Fruit fly (Drosophila melanogaster) whole organism, embryonic: Measurements from ENCODE around the gene lute.
A peak's percentile ranks its signal among the peaks of the same experiment; 100 is the strongest.

ENCODE experiments used
- B-H1 ChIP-seq: fragments of 200-800 bp; sonication (Bioruptor generic); IDR thresholded peaks from 3 replicates; pipeline ENCODE4 v1.3.6; 2022; ENCODE audit warnings: missing biosample characterization, missing genetic modification characterization
- CG10209 ChIP-seq: fragments of 200-800 bp; sonication (Bioruptor generic); optimal IDR thresholded peaks from 3 replicates; lab custom pipeline; 2017; ENCODE audit warnings: missing biosample characterization, mild to moderate bottlenecking, missing genetic modification characterization, missing genetic modification reagents
- CG1024 ChIP-seq: fragments of 200-800 bp; sonication (Bioruptor generic); IDR thresholded peaks from 2 replicates; pipeline ENCODE4 v1.3.6; 2022; ENCODE audit warnings: missing biosample characterization, missing genetic modification characterization
- CG10565 ChIP-seq: fragments of 200-800 bp; sonication (Bioruptor generic); optimal IDR thresholded peaks from 3 replicates; lab custom pipeline; 2016; ENCODE audit warnings: missing biosample characterization, mild to moderate bottlenecking, missing genetic modification characterization
- CG11560 ChIP-seq: fragments of 200-800 bp; sonication (Bioruptor generic); IDR thresholded peaks from 3 replicates; pipeline ENCODE4 v1.3.6; 2022; ENCODE audit warnings: missing biosample characterization, missing genetic modification characterization
- CG11696 ChIP-seq: fragments of 200-800 bp; sonication (Bioruptor generic); IDR thresholded peaks from 2 replicates; pipeline ENCODE4 v1.3.6; 2022; ENCODE audit warnings: missing biosample characterization, missing genetic modification characterization
- CG12219 ChIP-seq: fragments of 200-800 bp; sonication (Bioruptor generic); optimal IDR thresholded peaks from 3 replicates; lab custom pipeline; 2018; ENCODE audit warnings: missing biosample characterization, mild to moderate bottlenecking, missing genetic modification characterization
- CG12942 ChIP-seq: fragments of 200-800 bp; sonication (Bioruptor generic); optimal IDR thresholded peaks from 3 replicates; lab custom pipeline; 2016; ENCODE audit warnings: missing biosample characterization, missing genetic modification characterization
- CG15601 ChIP-seq: fragments of 200-800 bp; sonication (Bioruptor generic); optimal IDR thresholded peaks from 3 replicates; lab custom pipeline; 2019; ENCODE audit warnings: missing biosample characterization, mild to moderate bottlenecking, missing genetic modification characterization, moderate library complexity
- CG2875 ChIP-seq: fragments of 200-800 bp; sonication (Bioruptor generic); optimal IDR thresholded peaks from 2 replicates; lab custom pipeline; 2017; ENCODE audit warnings: missing biosample characterization, mild to moderate bottlenecking, missing genetic modification characterization, missing genetic modification reagents
- CG7271 ChIP-seq: fragments of 200-800 bp; sonication (Bioruptor generic); optimal IDR thresholded peaks from 2 replicates; lab custom pipeline; 2018; ENCODE audit warnings: missing biosample characterization, mild to moderate bottlenecking, missing genetic modification characterization, moderate library complexity
- CG8359 ChIP-seq: fragments of 200-800 bp; sonication (Bioruptor generic); optimal IDR thresholded peaks from 2 replicates; lab custom pipeline; 2017; ENCODE audit warnings: missing biosample characterization, mild to moderate bottlenecking, missing genetic modification characterization, borderline replicate concordance
- CG9609 ChIP-seq: fragments of 200-800 bp; sonication (Bioruptor generic); optimal IDR thresholded peaks from 3 replicates; lab custom pipeline; 2016; ENCODE audit warnings: missing biosample characterization, missing genetic modification characterization
- CG9932 ChIP-seq: fragments of 200-800 bp; sonication (Bioruptor generic); IDR thresholded peaks from 2 replicates; pipeline ENCODE4 v1.3.6; 2022; ENCODE audit warnings: missing biosample characterization, missing genetic modification characterization
- CHES-1-like ChIP-seq: fragments of 200-800 bp; sonication (Bioruptor generic); optimal IDR thresholded peaks from 2 replicates; lab custom pipeline; 2016; ENCODE audit warnings: missing biosample characterization, missing genetic modification characterization
- CTCF ChIP-seq: fragments of 200-800 bp; sonication (Bioruptor generic); optimal IDR thresholded peaks from 2 replicates; lab custom pipeline; 2017; ENCODE audit warnings: missing biosample characterization, mild to moderate bottlenecking, missing genetic modification characterization, moderate library complexity
- CrebB ChIP-seq: fragments of 200-800 bp; sonication (Bioruptor generic); optimal IDR thresholded peaks from 3 replicates; lab custom pipeline; 2018; ENCODE audit warnings: missing biosample characterization, mild to moderate bottlenecking, missing genetic modification characterization
- D19A ChIP-seq: fragments of 200-800 bp; optimal IDR thresholded peaks from 3 replicates; lab custom pipeline; 2019; ENCODE audit warnings: missing biosample characterization, mild to moderate bottlenecking, missing genetic modification characterization, moderate library complexity
- Dll ChIP-seq: fragments of 200-800 bp; sonication (Bioruptor generic); IDR thresholded peaks from 4 replicates; pipeline ENCODE4 v1.3.6; 2022; ENCODE audit warnings: missing biosample characterization, missing genetic modification characterization; ENCODE audit not compliant: partially characterized antibody
- Dp ChIP-seq: fragments of 200-800 bp; sonication (Bioruptor generic); optimal IDR thresholded peaks from 2 replicates; lab custom pipeline; 2018; ENCODE audit warnings: missing biosample characterization, mild to moderate bottlenecking, missing genetic modification characterization, moderate library complexity
- HHEX ChIP-seq: fragments of 200-800 bp; sonication (Bioruptor generic); optimal IDR thresholded peaks from 3 replicates; lab custom pipeline; 2017; ENCODE audit warnings: missing biosample characterization, mild to moderate bottlenecking, missing genetic modification characterization, missing genetic modification reagents
- Hand ChIP-seq: fragments of 200-800 bp; sonication (Bioruptor generic); optimal IDR thresholded peaks from 2 replicates; lab custom pipeline; 2017; ENCODE audit warnings: mild to moderate bottlenecking, missing biosample characterization, missing genetic modification reagents, missing genetic modification characterization
- Jarid2 ChIP-seq: fragments of 200-800 bp; sonication (Bioruptor generic); optimal IDR thresholded peaks from 3 replicates; lab custom pipeline; 2017; ENCODE audit warnings: mild to moderate bottlenecking, missing biosample characterization, missing genetic modification reagents, missing genetic modification characterization
- MESR4 ChIP-seq: fragments of 200-800 bp; sonication (Bioruptor generic); optimal IDR thresholded peaks from 2 replicates; lab custom pipeline; 2018; ENCODE audit warnings: missing biosample characterization, mild to moderate bottlenecking, missing genetic modification characterization, moderate library complexity
- Nf-YC ChIP-seq: fragments of 200-800 bp; optimal IDR thresholded peaks from 3 replicates; lab custom pipeline; 2019; ENCODE audit warnings: missing biosample characterization, mild to moderate bottlenecking, missing genetic modification characterization, moderate library complexity
- Sox100B ChIP-seq: fragments of 200-800 bp; sonication (Bioruptor generic); optimal IDR thresholded peaks from 3 replicates; lab custom pipeline; 2018; ENCODE audit warnings: missing biosample characterization, mild to moderate bottlenecking, missing genetic modification characterization
- Spps ChIP-seq: fragments of 200-800 bp; sonication (Bioruptor generic); optimal IDR thresholded peaks from 2 replicates; lab custom pipeline; 2018; ENCODE audit warnings: missing biosample characterization, mild to moderate bottlenecking, missing genetic modification characterization
- chm ChIP-seq: fragments of 200-800 bp; sonication (Bioruptor generic); IDR thresholded peaks from 2 replicates; pipeline ENCODE4 v1.3.6; 2022; ENCODE audit warnings: missing biosample characterization, missing genetic modification characterization
- chn ChIP-seq: fragments of 200-800 bp; sonication (Bioruptor generic); optimal IDR thresholded peaks from 2 replicates; lab custom pipeline; 2016; ENCODE audit warnings: missing biosample characterization, missing genetic modification characterization
- dati ChIP-seq: fragments of 200-800 bp; sonication (Bioruptor generic); IDR thresholded peaks from 2 replicates; pipeline ENCODE4 v1.3.6; 2022; ENCODE audit warnings: missing biosample characterization, missing genetic modification characterization
- esg ChIP-seq: fragments of 200-800 bp; sonication (Bioruptor generic); conservative IDR thresholded peaks from 2 replicates; pipeline ENCODE4 v1.3.6; 2022; ENCODE audit warnings: missing biosample characterization, missing genetic modification characterization
- gcm2 ChIP-seq: fragments of 200-800 bp; sonication (Bioruptor generic); optimal IDR thresholded peaks from 2 replicates; lab custom pipeline; 2016; ENCODE audit warnings: missing biosample characterization, missing genetic modification characterization
- grn ChIP-seq: fragments of 200-800 bp; sonication (Bioruptor generic); optimal IDR thresholded peaks from 3 replicates; lab custom pipeline; 2017; ENCODE audit warnings: missing biosample characterization, missing genetic modification characterization
- gsb-n ChIP-seq: fragments of 200-800 bp; sonication (Bioruptor generic); optimal IDR thresholded peaks from 3 replicates; lab custom pipeline; 2018; ENCODE audit warnings: missing biosample characterization, mild to moderate bottlenecking, missing genetic modification characterization
- ham ChIP-seq: fragments of 200-800 bp; sonication (Bioruptor generic); IDR thresholded peaks from 2 replicates; pipeline ENCODE4 v1.3.6; 2022; ENCODE audit warnings: missing biosample characterization, missing genetic modification characterization
- ind ChIP-seq: fragments of 200-800 bp; sonication (Bioruptor generic); optimal IDR thresholded peaks from 3 replicates; lab custom pipeline; 2016; ENCODE audit warnings: missing biosample characterization, missing genetic modification characterization
- insv ChIP-seq, 2 experiments: fragments of 200-800 bp; sonication (Bioruptor generic); optimal IDR thresholded peaks; 3 replicates each; lab custom pipeline; 2016 to 2018; ENCODE audit warnings: missing biosample characterization in 2 of 2, missing genetic modification characterization in 2 of 2
- ken ChIP-seq: fragments of 200-800 bp; sonication (Bioruptor generic); IDR thresholded peaks from 3 replicates; pipeline ENCODE4 v1.3.6; 2022; ENCODE audit warnings: missing biosample characterization, missing genetic modification characterization
- lab ChIP-seq: fragments of 200-800 bp; sonication (Bioruptor generic); optimal IDR thresholded peaks from 3 replicates; lab custom pipeline; 2017; ENCODE audit warnings: missing biosample characterization, missing genetic modification characterization, mild to moderate bottlenecking, moderate library complexity, missing genetic modification reagents
- lbe ChIP-seq: fragments of 200-800 bp; sonication (Bioruptor generic); optimal IDR thresholded peaks from 2 replicates; lab custom pipeline; 2016; ENCODE audit warnings: missing biosample characterization, mild to moderate bottlenecking, missing genetic modification characterization
- lov ChIP-seq, 2 experiments: fragments of 200-800 bp in 1 of 2; fragments of >200 bp in 1 of 2; sonication (Bioruptor generic) in 1 of 2; IDR thresholded peaks in 1 of 2; optimal IDR thresholded peaks in 1 of 2; 2 replicates in 1 of 2; 3 replicates in 1 of 2; pipeline versions ENCODE4 v1.3.6 to Lab custom; 2017 to 2022; ENCODE audit warnings: missing biosample characterization in 1 of 2, missing genetic modification characterization in 1 of 2
- oc ChIP-seq: fragments of 200-800 bp; sonication (Bioruptor generic); optimal IDR thresholded peaks from 2 replicates; lab custom pipeline; 2018; ENCODE audit warnings: missing biosample characterization, mild to moderate bottlenecking, missing genetic modification characterization, moderate library complexity
- run ChIP-seq: fragments of 200-800 bp; sonication (Bioruptor generic); optimal IDR thresholded peaks from 3 replicates; lab custom pipeline; 2018; ENCODE audit warnings: missing biosample characterization, mild to moderate bottlenecking, missing genetic modification characterization
- sc ChIP-seq, 3 experiments: fragments of >200 bp in 2 of 3; fragments of 200-800 bp in 1 of 3; sonication (Bioruptor generic) in 1 of 3; optimal IDR thresholded peaks; 2 replicates in 2 of 3; 3 replicates in 1 of 3; lab custom pipeline; 2017; ENCODE audit warnings: mild to moderate bottlenecking in 1 of 3, missing biosample characterization in 1 of 3, missing genetic modification characterization in 1 of 3, missing genetic modification reagents in 1 of 3
- slp2 ChIP-seq: fragments of 200-800 bp; sonication (Bioruptor generic); optimal IDR thresholded peaks from 2 replicates; lab custom pipeline; 2016; ENCODE audit warnings: missing biosample characterization, missing genetic modification characterization
- sob ChIP-seq: fragments of 200-800 bp; sonication (Bioruptor generic); IDR thresholded peaks from 2 replicates; pipeline ENCODE4 v1.3.6; 2022; ENCODE audit warnings: missing biosample characterization, missing genetic modification characterization
- ttk ChIP-seq: fragments of 200-800 bp; sonication (Bioruptor generic); IDR thresholded peaks from 2 replicates; pipeline ENCODE4 v2.1.2; 2022; ENCODE audit warnings: missing biosample characterization, missing genetic modification characterization
- twi ChIP-seq: fragments of 200-800 bp; optimal IDR thresholded peaks from 2 replicates; lab custom pipeline; 2019; ENCODE audit warnings: missing biosample characterization, mild to moderate bottlenecking, missing genetic modification characterization, moderate library complexity
- tx ChIP-seq: fragments of 200-800 bp; sonication (Bioruptor generic); optimal IDR thresholded peaks from 2 replicates; lab custom pipeline; 2016; ENCODE audit warnings: missing biosample characterization, missing genetic modification characterization
- vvl ChIP-seq: fragments of 200-800 bp; sonication (Bioruptor generic); IDR thresholded peaks from 2 replicates; pipeline ENCODE4 v1.3.6; 2022; ENCODE audit warnings: missing biosample characterization, missing genetic modification characterization

lute gene

DNA sequence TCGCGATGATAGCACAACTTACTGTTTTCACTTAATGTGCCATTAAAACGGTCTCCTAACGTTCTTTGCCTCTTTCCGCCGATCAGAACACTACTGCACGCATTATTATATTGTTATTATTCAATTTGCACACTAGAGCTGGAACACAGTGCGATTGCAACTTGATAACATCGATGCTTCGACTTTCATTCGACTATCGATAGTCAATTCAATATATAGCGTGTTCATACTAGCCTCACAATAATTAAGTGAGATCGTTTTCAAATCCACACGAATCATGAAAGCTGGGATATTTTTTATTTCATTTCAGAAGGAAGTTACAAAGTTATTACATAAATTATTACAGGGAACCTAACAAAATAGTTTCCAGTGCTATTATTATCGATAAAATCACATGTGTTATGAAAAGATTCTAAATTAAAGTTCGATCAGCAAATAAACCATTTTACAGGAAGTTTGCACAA lies 21.6 kb downstream of the lute start (continued):
- TF ChIP-seq CG12942 (peak; percentile 57), ind (peak; percentile 33), CG7271 (tag; lab: Kevin White, UChicago) (no peak), B-H1 (GFP tag; lab: Robert Waterston, UW) (peak; percentile 44), vvl (peak; percentile 80), gcm2 (GFP tag; lab: Kevin White, UChicago) (no peak), slp2 (peak; percentile 43), Dll (peak; percentile 84), CHES-1-like (GFP tag; lab: Kevin White, UChicago) (peak; percentile 67), CG12219 (GFP tag; lab: Kevin White, UChicago) (no peak), ham (GFP tag; lab: Robert Waterston, UW) (no peak), tx (peak; percentile 44), CG2875 (GFP tag; lab: Kevin White, UChicago) (no peak), HHEX (GFP tag; lab: Kevin White, UChicago) (no peak), grn (GFP tag; lab: Kevin White, UChicago) (peak; percentile 76), esg (no peak; the same call in 1 of the 2 replicates), run (tag; lab: Kevin White, UChicago) (no peak), CG9609 (GFP tag; lab: Kevin White, UChicago) (peak; percentile 48), CG9932 (peak; percentile 78), MESR4 (GFP tag; lab: Kevin White, UChicago) (peak; percentile 56), sob (GFP tag; lab: Robert Waterston, UW) (0 out of 2 replicates have a peak, but pooled peaks have one; percentile 43), Nf-YC (tag; lab: Kevin White, UChicago) (peak; percentile 50), lab (GFP tag; lab: Kevin White, UChicago) (peak; percentile 13), ttk (no peak), lbe (GFP tag; lab: Kevin White, UChicago) (peak; percentile 3), CG11560 (tag; lab: Robert Waterston, UW) (no peak), twi (tag; lab: Kevin White, UChicago) (peak; percentile 11), insv (GFP tag; optimal IDR thresholded peaks at IDR 0.05; lab: Kevin White, UChicago) (no peak), CG11696 (GFP tag; lab: Robert Waterston, UW) (no peak), chm (GFP tag; lab: Robert Waterston, UW) (no peak), ken (GFP tag; lab: Robert Waterston, UW) (no peak), CG8359 (GFP tag; lab: Kevin White, UChicago) (no peak), CG15601 (tag; lab: Kevin White, UChicago) (peak; percentile 36), dati (no peak), Spps (tag; lab: Kevin White, UChicago) (no peak), lov (optimal IDR thresholded peaks at IDR 0.05; lab: Kevin White, UChicago) (no peak), lov (GFP tag; IDR thresholded peaks at IDR 0.05; lab: Robert Waterston, UW) (no peak), CG1024 (GFP tag; lab: Robert Waterston, UW) (peak; percentile 71), oc (no peak), CrebB (tag; lab: Kevin White, UChicago) (peak; percentile 27), sc (optimal IDR thresholded peaks at IDR 0.05; lab: Kevin White, UChicago) (no peak), sc (GFP tag; optimal IDR thresholded peaks at IDR 0.05; lab: Kevin White, UChicago) (no peak), chn (GFP tag; lab: Kevin White, UChicago) (peak; percentile 48), Dp (peak; percentile 57), CG10209 (GFP tag; lab: Kevin White, UChicago) (peak; percentile 43), CTCF (no peak), Sox100B (GFP tag; lab: Kevin White, UChicago) (peak; percentile 17), Jarid2 (GFP tag; lab: Kevin White, UChicago) (no peak), Hand (GFP tag; lab: Kevin White, UChicago) (no peak), CG10565 (GFP tag; lab: Kevin White, UChicago) (no peak), gsb-n (tag; lab: Kevin White, UChicago) (peak; percentile 52), D19A (tag; lab: Kevin White, UChicago) (peak; percentile 2)
